Fruit fly (Drosophila melanogaster): ENCODE data around the gene jvl.

The jvl gene

dm6 chr3R:14728713-14729685 is 12.4 kb upstream of the jvl start (continued):
- TF ChIP-seq hkb (optimal IDR thresholded peaks at IDR 0.05) (no peak), hkb (GFP tag; IDR thresholded peaks at IDR 0.05) (peak; percentile 62), CG14965 (GFP tag; optimal IDR thresholded peaks at IDR 0.05; ENCODE audit: borderline replicate concordance) (no peak), Side (GFP tag; optimal IDR thresholded peaks at IDR 0.05) (no peak), stc (GFP tag; IDR thresholded peaks at IDR 0.05) (peak; percentile 65), dmrt11E (tag; optimal IDR thresholded peaks at IDR 0.05) (peak; percentile 14), CG6689 (GFP tag; IDR thresholded peaks at IDR 0.05) (peak; percentile 53), Xrp1 (GFP tag; IDR thresholded peaks at IDR 0.05) (peak; percentile 48; the same call in 1 of the 2 replicates), CG9932 (GFP tag; IDR thresholded peaks at IDR 0.05) (peak; percentile 56), grau (tag; optimal IDR thresholded peaks at IDR 0.05) (peak; percentile 70), hbn (GFP tag; IDR thresholded peaks at IDR 0.05; ENCODE audit: partially characterized antibody) (no peak), H2.0 (GFP tag; IDR thresholded peaks at IDR 0.05) (peak; percentile 40; the same call in 1 of the 2 replicates), CG8478 (optimal IDR thresholded peaks at IDR 0.05) (no peak), CG15269 (tag; optimal IDR thresholded peaks at IDR 0.05) (peak; percentile 82), CG12942 (GFP tag; optimal IDR thresholded peaks at IDR 0.05) (peak; percentile 50), prd (optimal IDR thresholded peaks at IDR 0.05) (no peak), prd (GFP tag; IDR thresholded peaks at IDR 0.05) (peak; percentile 54; the same call in 1 of the 3 replicates), danr (GFP tag; IDR thresholded peaks at IDR 0.05) (0 out of 2 replicates have a peak, but pooled peaks have one; percentile 26), so (GFP tag; IDR thresholded peaks at IDR 0.05) (0 out of 3 replicates have a peak, but pooled peaks have one; percentile 52), CG11504 (tag; optimal IDR thresholded peaks at IDR 0.05) (peak; percentile 79), vfl (GFP tag; optimal IDR thresholded peaks at IDR 0.05) (no peak), CG4424 (GFP tag; optimal IDR thresholded peaks at IDR 0.05) (peak; percentile 37), pan (optimal IDR thresholded peaks at IDR 0.05) (no peak), pan (GFP tag; optimal IDR thresholded peaks at IDR 0.05 in 1 of 2, IDR thresholded peaks at IDR 0.05 in 1 of 2) (peak in 1 of 2 experiments; percentile 77), nerfin-2 (GFP tag; IDR thresholded peaks at IDR 0.05; ENCODE audit: partially characterized antibody) (no peak), crol (GFP tag; IDR thresholded peaks at IDR 0.05) (no peak), CG10147 (GFP tag; optimal IDR thresholded peaks at IDR 0.05) (peak; percentile 21), Hand (GFP tag; optimal IDR thresholded peaks at IDR 0.05) (peak; percentile 1), CG12744 (GFP tag; optimal IDR thresholded peaks at IDR 0.05) (no peak), oc (tag; optimal IDR thresholded peaks at IDR 0.05) (peak; percentile 33), Dip3 (GFP tag; optimal IDR thresholded peaks at IDR 0.05) (no peak), cg (GFP tag; optimal IDR thresholded peaks at IDR 0.05) (no peak), seq (GFP tag; IDR thresholded peaks at IDR 0.05) (peak; percentile 54; the same call in 1 of the 2 replicates), Stat92E (GFP tag; optimal IDR thresholded peaks at IDR 0.05) (no peak), onecut (GFP tag; IDR thresholded peaks at IDR 0.05) (peak; percentile 25; the same call in 1 of the 2 replicates), Fer3 (tag; optimal IDR thresholded peaks at IDR 0.05) (peak; percentile 49), dpn (GFP tag; optimal IDR thresholded peaks at IDR 0.05) (peak in 1 of 2 experiments; percentile 46), CG15011 (GFP tag; optimal IDR thresholded peaks at IDR 0.05) (peak; percentile 35), CG8388 (GFP tag; optimal IDR thresholded peaks at IDR 0.05) (peak; percentile 7), lbe (GFP tag; optimal IDR thresholded peaks at IDR 0.05) (peak; percentile 2), disco-r (GFP tag; optimal IDR thresholded peaks at IDR 0.05) (no peak), odd (GFP tag; optimal IDR thresholded peaks at IDR 0.05) (peak; percentile 41), br (optimal IDR thresholded peaks at IDR 0.05) (no peak), CG11723 (GFP tag; optimal IDR thresholded peaks at IDR 0.05) (peak; percentile 29), repo (GFP tag; optimal IDR thresholded peaks at IDR 0.05) (no peak), Xbp1 (GFP tag; optimal IDR thresholded peaks at IDR 0.05) (peak; percentile 39), CG1024 (GFP tag; IDR thresholded peaks at IDR 0.05) (peak; percentile 51; the same call in 1 of the 2 replicates), CG8944 (GFP tag; optimal IDR thresholded peaks at IDR 0.05) (no peak), Hmr (GFP tag; optimal IDR thresholded peaks at IDR 0.05) (peak; percentile 32)

Measured in whole organism, embryonic.